Fruit fly (Drosophila melanogaster): ENCODE measurements around the gene CG3402.
A peak's percentile ranks its signal among the peaks of the same experiment; 100 is the strongest.

dm6 chr3L:634319-635015, 18.2 kb downstream of the CG3402 start:
- peak; percentile 93 for TF ChIP-seq CG10209 (GFP tag; optimal IDR thresholded peaks at IDR 0.05)
- TF ChIP-seq dmrt99B (tag; optimal IDR thresholded peaks at IDR 0.05), result peak; percentile 92
- peak; percentile 63 for TF ChIP-seq HmgD (GFP tag; optimal IDR thresholded peaks at IDR 0.05)
- peak; percentile 83 for TF ChIP-seq CG12299 (tag; optimal IDR thresholded peaks at IDR 0.05)
- TF ChIP-seq jigr1 (GFP tag; IDR thresholded peaks at IDR 0.05), result peak; percentile 71; the same call in 2 of the 3 replicates

Data from whole organism, embryonic.